Fruit fly (Drosophila melanogaster) whole organism, embryonic: ENCODE measurements around the gene CG13247.

Source experiments
- CG11456 ChIP-seq: fragments of 200-800 bp; sonication (Bioruptor generic); IDR thresholded peaks from 3 replicates; pipeline ENCODE4 v1.3.6; 2022; ENCODE audit warnings: missing biosample characterization, missing genetic modification characterization
- CG11723 ChIP-seq: fragments of 200-800 bp; sonication (Bioruptor generic); optimal IDR thresholded peaks from 2 replicates; lab custom pipeline; 2017; ENCODE audit warnings: missing biosample characterization, mild to moderate bottlenecking, missing genetic modification characterization
- CG1233 ChIP-seq: fragments of 200-800 bp; sonication (Bioruptor generic); optimal IDR thresholded peaks from 4 replicates; lab custom pipeline; 2018; ENCODE audit warnings: missing biosample characterization, mild to moderate bottlenecking, missing genetic modification characterization
- CG12659 ChIP-seq: fragments of 200-800 bp; sonication (Bioruptor generic); optimal IDR thresholded peaks from 3 replicates; lab custom pipeline; 2017; ENCODE audit warnings: mild to moderate bottlenecking, missing biosample characterization, missing genetic modification reagents, missing genetic modification characterization
- CG13775 ChIP-seq: fragments of 200-800 bp; sonication (Bioruptor generic); optimal IDR thresholded peaks from 3 replicates; lab custom pipeline; 2017; ENCODE audit warnings: missing biosample characterization, mild to moderate bottlenecking, missing genetic modification characterization
- CG13894 ChIP-seq: fragments of 200-800 bp; sonication (Bioruptor generic); optimal IDR thresholded peaks from 3 replicates; lab custom pipeline; 2018; ENCODE audit warnings: missing biosample characterization, mild to moderate bottlenecking, missing genetic modification characterization, moderate library complexity
- CG14667 ChIP-seq: fragments of 200-800 bp; sonication (Bioruptor generic); IDR thresholded peaks from 2 replicates; pipeline ENCODE4 v1.3.6; 2022; ENCODE audit warnings: missing biosample characterization, missing genetic modification characterization
- CG15073 ChIP-seq: fragments of 200-800 bp; sonication (Bioruptor generic); optimal IDR thresholded peaks from 2 replicates; lab custom pipeline; 2016; ENCODE audit warnings: missing biosample characterization, missing genetic modification characterization
- CG1529 ChIP-seq: fragments of 200-800 bp; sonication (Bioruptor generic); optimal IDR thresholded peaks from 3 replicates; lab custom pipeline; 2018; ENCODE audit warnings: missing biosample characterization, missing genetic modification characterization
- CG16863 ChIP-seq: fragments of 200-800 bp; sonication (Bioruptor generic); optimal IDR thresholded peaks from 3 replicates; lab custom pipeline; 2016; ENCODE audit warnings: missing biosample characterization, missing genetic modification characterization
- CG17359 ChIP-seq: fragments of 200-800 bp; sonication (Bioruptor generic); optimal IDR thresholded peaks from 3 replicates; lab custom pipeline; 2018; ENCODE audit warnings: missing biosample characterization, mild to moderate bottlenecking, missing genetic modification characterization, moderate library complexity
- CG17568 ChIP-seq: fragments of 200-800 bp; sonication (Bioruptor generic); optimal IDR thresholded peaks from 2 replicates; lab custom pipeline; 2018; ENCODE audit warnings: missing biosample characterization, mild to moderate bottlenecking, missing genetic modification characterization, moderate library complexity
- CG18262 ChIP-seq: fragments of 200-800 bp; optimal IDR thresholded peaks from 3 replicates; lab custom pipeline; 2019; ENCODE audit warnings: missing biosample characterization, mild to moderate bottlenecking, missing genetic modification characterization, moderate library complexity
- CG18476 ChIP-seq: fragments of 200-800 bp; sonication (Bioruptor generic); optimal IDR thresholded peaks from 2 replicates; lab custom pipeline; 2016; ENCODE audit warnings: missing biosample characterization, mild to moderate bottlenecking, missing genetic modification characterization
- CG2116 ChIP-seq: fragments of 200-800 bp; sonication (Bioruptor generic); optimal IDR thresholded peaks from 3 replicates; lab custom pipeline; 2018; ENCODE audit warnings: missing biosample characterization, mild to moderate bottlenecking, missing genetic modification characterization
- CG32767 ChIP-seq: fragments of 200-800 bp; sonication (Bioruptor generic); IDR thresholded peaks from 2 replicates; pipeline ENCODE4 v1.3.6; 2022; ENCODE audit warnings: missing biosample characterization, missing genetic modification characterization
- CG4617 ChIP-seq: fragments of 200-800 bp; sonication (Bioruptor generic); optimal IDR thresholded peaks from 3 replicates; lab custom pipeline; 2016; ENCODE audit warnings: missing biosample characterization, missing genetic modification characterization, borderline replicate concordance
- CG6272 ChIP-seq: fragments of 200-800 bp; sonication (Bioruptor generic); IDR thresholded peaks from 2 replicates; pipeline ENCODE4 v1.3.6; 2022; ENCODE audit warnings: missing biosample characterization, missing genetic modification characterization
- CG6689 ChIP-seq: fragments of 200-800 bp; sonication (Bioruptor generic); IDR thresholded peaks from 2 replicates; pipeline ENCODE4 v1.3.6; 2022; ENCODE audit warnings: missing biosample characterization, missing genetic modification characterization
- CG6791 ChIP-seq: fragments of 200-800 bp; sonication (Bioruptor generic); IDR thresholded peaks from 3 replicates; pipeline ENCODE4 v1.3.6; 2022; ENCODE audit warnings: missing biosample characterization, missing genetic modification characterization; ENCODE audit not compliant: partially characterized antibody
- CG7271 ChIP-seq: fragments of 200-800 bp; sonication (Bioruptor generic); optimal IDR thresholded peaks from 2 replicates; lab custom pipeline; 2018; ENCODE audit warnings: missing biosample characterization, mild to moderate bottlenecking, missing genetic modification characterization, moderate library complexity
- CG9215 ChIP-seq: fragments of 200-800 bp; sonication (Bioruptor generic); IDR thresholded peaks from 2 replicates; pipeline ENCODE4 v1.3.6; 2022; ENCODE audit warnings: missing biosample characterization, missing genetic modification characterization
- CG9437 ChIP-seq: fragments of 200-800 bp; sonication (Bioruptor generic); optimal IDR thresholded peaks from 2 replicates; lab custom pipeline; 2018; ENCODE audit warnings: missing biosample characterization, mild to moderate bottlenecking, missing genetic modification characterization
- CG9797 ChIP-seq: fragments of 200-800 bp; sonication (Bioruptor generic); optimal IDR thresholded peaks from 3 replicates; lab custom pipeline; 2018; ENCODE audit warnings: missing biosample characterization, mild to moderate bottlenecking, missing genetic modification characterization
- CoRest ChIP-seq: fragments of 200-800 bp; sonication (Bioruptor generic); optimal IDR thresholded peaks from 3 replicates; lab custom pipeline; 2018; ENCODE audit warnings: missing biosample characterization, mild to moderate bottlenecking, missing genetic modification characterization, moderate library complexity
- Hand ChIP-seq: fragments of 200-800 bp; sonication (Bioruptor generic); optimal IDR thresholded peaks from 2 replicates; lab custom pipeline; 2017; ENCODE audit warnings: mild to moderate bottlenecking, missing biosample characterization, missing genetic modification reagents, missing genetic modification characterization
- Hr3 ChIP-seq: fragments of 200-800 bp; sonication (Bioruptor generic); optimal IDR thresholded peaks from 3 replicates; lab custom pipeline; 2016; ENCODE audit warnings: missing biosample characterization, missing genetic modification characterization
- NC2β ChIP-seq: fragments of 200-800 bp; sonication (Bioruptor generic); optimal IDR thresholded peaks from 2 replicates; lab custom pipeline; 2016; ENCODE audit warnings: missing biosample characterization, missing genetic modification characterization
- Six4 ChIP-seq: fragments of 200-800 bp; sonication (Bioruptor generic); optimal IDR thresholded peaks from 2 replicates; lab custom pipeline; 2016; ENCODE audit warnings: missing biosample characterization, missing genetic modification characterization
- Sox100B ChIP-seq: fragments of 200-800 bp; sonication (Bioruptor generic); optimal IDR thresholded peaks from 3 replicates; lab custom pipeline; 2018; ENCODE audit warnings: missing biosample characterization, mild to moderate bottlenecking, missing genetic modification characterization
- bbx ChIP-seq: fragments of 200-800 bp; sonication (Bioruptor generic); IDR thresholded peaks from 2 replicates; pipeline ENCODE4 v1.3.6; 2022; ENCODE audit warnings: missing biosample characterization, missing genetic modification characterization; ENCODE audit not compliant: partially characterized antibody
- cato ChIP-seq: fragments of 200-800 bp; sonication (Bioruptor generic); optimal IDR thresholded peaks from 2 replicates; lab custom pipeline; 2016; ENCODE audit warnings: missing biosample characterization, missing genetic modification characterization, borderline replicate concordance
- eve ChIP-seq, 2 experiments: fragments of >200 bp; optimal IDR thresholded peaks; 2 replicates each; lab custom pipeline; 2017; ENCODE audit warnings: missing biosample characterization in 2 of 2, missing genetic modification characterization in 2 of 2
- fru ChIP-seq: fragments of >200 bp; optimal IDR thresholded peaks from 2 replicates; lab custom pipeline; 2017
- fu2 ChIP-seq: fragments of 200-800 bp; sonication (Bioruptor generic); optimal IDR thresholded peaks from 2 replicates; lab custom pipeline; 2016; ENCODE audit warnings: missing biosample characterization, missing genetic modification characterization
- hbn ChIP-seq: fragments of 200-800 bp; sonication (Bioruptor generic); IDR thresholded peaks from 2 replicates; pipeline ENCODE4 v1.3.6; 2022; ENCODE audit warnings: missing biosample characterization, missing genetic modification characterization; ENCODE audit not compliant: partially characterized antibody
- lov ChIP-seq, 2 experiments: fragments of 200-800 bp in 1 of 2; fragments of >200 bp in 1 of 2; sonication (Bioruptor generic) in 1 of 2; IDR thresholded peaks in 1 of 2; optimal IDR thresholded peaks in 1 of 2; 2 replicates in 1 of 2; 3 replicates in 1 of 2; pipeline versions ENCODE4 v1.3.6 to Lab custom; 2017 to 2022; ENCODE audit warnings: missing biosample characterization in 1 of 2, missing genetic modification characterization in 1 of 2
- oc ChIP-seq: fragments of 200-800 bp; sonication (Bioruptor generic); optimal IDR thresholded peaks from 2 replicates; lab custom pipeline; 2018; ENCODE audit warnings: missing biosample characterization, mild to moderate bottlenecking, missing genetic modification characterization, moderate library complexity
- pan ChIP-seq, 4 experiments: fragments of >200 bp in 3 of 4; fragments of 200-800 bp in 1 of 4; sonication (Bioruptor generic) in 1 of 4; optimal IDR thresholded peaks in 3 of 4; IDR thresholded peaks in 1 of 4; 2 replicates each; pipeline versions ENCODE4 v1.3.6 to Lab custom; 2017 to 2022; ENCODE audit warnings: missing biosample characterization in 2 of 4, missing genetic modification characterization in 2 of 4, mixed read lengths in 1 of 4
- prd ChIP-seq, 3 experiments: fragments of >200 bp in 2 of 3; fragments of 200-800 bp in 1 of 3; sonication (Bioruptor generic) in 1 of 3; optimal IDR thresholded peaks in 2 of 3; IDR thresholded peaks in 1 of 3; 2 replicates in 2 of 3; 3 replicates in 1 of 3; pipeline versions ENCODE4 v1.3.6 to Lab custom; 2017 to 2022; ENCODE audit warnings: missing biosample characterization in 1 of 3, missing genetic modification characterization in 1 of 3
- ranshi ChIP-seq: fragments of 200-800 bp; sonication (Bioruptor generic); IDR thresholded peaks from 2 replicates; pipeline ENCODE4 v1.3.6; 2022; ENCODE audit warnings: missing biosample characterization, missing genetic modification characterization
- sens-2 ChIP-seq: fragments of 200-800 bp; sonication (Bioruptor generic); IDR thresholded peaks from 2 replicates; pipeline ENCODE4 v1.3.6; 2022; ENCODE audit warnings: missing biosample characterization, missing genetic modification characterization
- slbo ChIP-seq: fragments of 200-800 bp; sonication (Bioruptor generic); IDR thresholded peaks from 2 replicates; pipeline ENCODE4 v1.3.6; 2022; ENCODE audit warnings: missing biosample characterization, missing genetic modification characterization
- sqz ChIP-seq: fragments of 200-800 bp; sonication (Bioruptor generic); optimal IDR thresholded peaks from 3 replicates; lab custom pipeline; 2018; ENCODE audit warnings: missing biosample characterization, mild to moderate bottlenecking, missing genetic modification characterization
- tna ChIP-seq: fragments of 200-800 bp; sonication (Bioruptor generic); IDR thresholded peaks from 2 replicates; pipeline ENCODE4 v1.3.6; 2022; ENCODE audit warnings: missing biosample characterization, missing genetic modification characterization; ENCODE audit not compliant: partially characterized antibody
- toy ChIP-seq: fragments of 200-800 bp; sonication (Bioruptor generic); IDR thresholded peaks from 2 replicates; pipeline ENCODE4 v1.3.6; 2022; ENCODE audit warnings: missing biosample characterization, missing genetic modification characterization
- tx ChIP-seq: fragments of 200-800 bp; sonication (Bioruptor generic); optimal IDR thresholded peaks from 2 replicates; lab custom pipeline; 2016; ENCODE audit warnings: missing biosample characterization, missing genetic modification characterization

Gene CG13247

dm6 chr3L:20347762-20348580 is 22.1 kb upstream of the CG13247 start, which contains the start of the genes Rbbp5 and eRF1 (continued):
- no peak for TF ChIP-seq prd (optimal IDR thresholded peaks at IDR 0.05; lab: Kevin White, UChicago)
- peak; percentile 88 for TF ChIP-seq prd (GFP tag; IDR thresholded peaks at IDR 0.05; lab: Robert Waterston, UW)
- peak; percentile 81 for TF ChIP-seq CG6689 (GFP tag; lab: Robert Waterston, UW)
- peak; percentile 30 for TF ChIP-seq CG11723 (GFP tag; lab: Kevin White, UChicago)
- TF ChIP-seq lov (optimal IDR thresholded peaks at IDR 0.05; lab: Kevin White, UChicago), result no peak
- peak; percentile 64; the same call in 2 of the 3 replicates for TF ChIP-seq lov (GFP tag; IDR thresholded peaks at IDR 0.05; lab: Robert Waterston, UW)
- peak; percentile 12 for TF ChIP-seq CG1529 (GFP tag; lab: Kevin White, UChicago)
- no peak; the same call in 2 of the 3 replicates for TF ChIP-seq CG11456
- TF ChIP-seq Six4, result peak; percentile 66
- TF ChIP-seq CG14667 (GFP tag; lab: Robert Waterston, UW), result no peak
- TF ChIP-seq CG17359, result peak; percentile 69
- TF ChIP-seq NC2β (GFP tag; lab: Kevin White, UChicago), result no peak
- no peak for TF ChIP-seq CG6272 (GFP tag; lab: Robert Waterston, UW)
- TF ChIP-seq CG12659 (GFP tag; lab: Kevin White, UChicago), result peak; percentile 91
- no peak for TF ChIP-seq CG7271 (tag; lab: Kevin White, UChicago)
- peak; percentile 76 for TF ChIP-seq Hr3
- peak; percentile 78 for TF ChIP-seq CG13775 (GFP tag; lab: Kevin White, UChicago)
- no peak for TF ChIP-seq fru
- peak; percentile 78 for TF ChIP-seq CG18262 (tag; lab: Kevin White, UChicago)
- TF ChIP-seq CoRest (tag; lab: Kevin White, UChicago), result peak; percentile 88
- TF ChIP-seq hbn (GFP tag; lab: Robert Waterston, UW), result peak; percentile 79
- no peak for TF ChIP-seq CG15073 (GFP tag; lab: Kevin White, UChicago)
- TF ChIP-seq toy (GFP tag; lab: Robert Waterston, UW), result no peak
- peak; percentile 78 for TF ChIP-seq CG2116 (GFP tag; lab: Kevin White, UChicago)
- TF ChIP-seq cato, result no peak
- peak; percentile 61 for TF ChIP-seq CG1233 (GFP tag; lab: Kevin White, UChicago)
- peak; percentile 79 for TF ChIP-seq CG9215
- peak; percentile 5 for TF ChIP-seq Hand (GFP tag; lab: Kevin White, UChicago)
- TF ChIP-seq Sox100B, result no peak
- 0 out of 2 replicates have a peak, but pooled peaks have one; percentile 78 for TF ChIP-seq ranshi (GFP tag; lab: Robert Waterston, UW)
- TF ChIP-seq CG32767 (GFP tag; lab: Robert Waterston, UW), result no peak
- no peak for TF ChIP-seq oc (tag; lab: Kevin White, UChicago)
- peak; percentile 72 for TF ChIP-seq CG13894 (tag; lab: Kevin White, UChicago)
- peak; percentile 93 for TF ChIP-seq bbx (GFP tag; lab: Robert Waterston, UW)
- peak; percentile 48 for TF ChIP-seq CG9437 (GFP tag; lab: Kevin White, UChicago)
- TF ChIP-seq CG16863 (GFP tag; lab: Kevin White, UChicago), result peak; percentile 32
- TF ChIP-seq eve (GFP tag; optimal IDR thresholded peaks at IDR 0.05; lab: Kevin White, UChicago), result no peak
- TF ChIP-seq fu2 (GFP tag; lab: Kevin White, UChicago), result no peak
- TF ChIP-seq sqz (GFP tag; lab: Kevin White, UChicago), result no peak
- no peak for TF ChIP-seq sens-2 (GFP tag; lab: Robert Waterston, UW)
- peak; percentile 60 for TF ChIP-seq tx (GFP tag; lab: Kevin White, UChicago)
- TF ChIP-seq slbo (GFP tag; lab: Robert Waterston, UW), result no peak; the same call in 1 of the 2 replicates
- TF ChIP-seq tna, result peak; percentile 75
- peak; percentile 94 for TF ChIP-seq CG6791
- peak; percentile 14 for TF ChIP-seq CG9797 (GFP tag; lab: Kevin White, UChicago)
- TF ChIP-seq pan (optimal IDR thresholded peaks at IDR 0.05; lab: Kevin White, UChicago), result no peak
- peak in 1 of 2 experiments; percentile 74 for TF ChIP-seq pan (GFP tag; optimal IDR thresholded peaks at IDR 0.05 in 1 of 2, IDR thresholded peaks at IDR 0.05 in 1 of 2)
- peak; percentile 66 for TF ChIP-seq CG18476 (GFP tag; lab: Kevin White, UChicago)
- TF ChIP-seq CG4617 (GFP tag; lab: Kevin White, UChicago), result peak; percentile 83
- no peak for TF ChIP-seq CG17568 (GFP tag; lab: Kevin White, UChicago)
